Worm (Caenorhabditis elegans) whole organism, L3 larva: ENCODE measurements around the gene erd-2.1.

ENCODE experiments used
- ama-1 ChIP-seq: fragments of 150-350 bp; optimal IDR thresholded peaks from 2 replicates; lab custom pipeline; 2018
- snpc-4 ChIP-seq: fragments of 150-350 bp; optimal IDR thresholded peaks from 2 replicates; lab custom pipeline; 2014; ENCODE audit warnings: missing biosample characterization, missing genetic modification characterization

- TF ChIP-seq snpc-4 (tag; lab: Kevin White, UChicago) = no peak
- TF ChIP-seq ama-1 (lab: Kevin White, UChicago) = no peak
Observed at ce11 chrX:10150918-10151317, 7.7 kb downstream of the erd-2.1 start.
